Worm (Caenorhabditis elegans) whole organism, L4/young adult: ENCODE results near the gene ZC239.22.

Experiments
- W03F9.2 ChIP-seq: fragments of 150-350 bp; optimal IDR thresholded peaks from 2 replicates; lab custom pipeline; 2014; ENCODE audit warnings: missing biosample characterization, missing genetic modification characterization
- dao-5 ChIP-seq: sonication (generic microtip); optimal IDR thresholded peaks from 2 replicates; lab custom pipeline; 2016; ENCODE audit warnings: missing genotype, missing genetic modification characterization, moderate library complexity, missing compliant biosample characterization
- him-1 ChIP-seq: sonication (generic microtip); optimal IDR thresholded peaks from 2 replicates; lab custom pipeline; 2016; ENCODE audit warnings: missing genotype, missing genetic modification reagents, missing genetic modification characterization, missing compliant biosample characterization

DNA sequence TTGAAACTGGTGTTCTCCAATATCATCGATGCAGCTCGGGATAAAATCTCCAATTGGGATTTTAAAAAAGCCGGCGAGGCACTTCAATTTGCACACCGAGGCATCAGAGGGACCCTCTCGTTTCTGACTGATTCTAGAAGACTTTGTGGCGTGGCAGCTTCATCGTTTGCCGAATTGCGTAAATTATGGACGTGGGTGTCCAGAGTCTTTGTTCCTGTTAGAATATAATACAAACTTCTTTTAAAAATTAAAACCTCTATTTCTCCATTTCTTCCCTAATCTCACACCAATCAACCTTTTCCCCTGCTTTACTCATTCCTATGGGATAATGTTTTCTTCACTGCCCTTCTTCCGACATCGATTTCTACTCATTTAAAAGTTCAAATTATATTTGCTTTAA is 10.3 kb downstream of the ZC239.22 start, which contains the start of gene ZC239.5:
- TF ChIP-seq W03F9.2 (tag; lab: Kevin White, UChicago) (no peak), dao-5 (tag; lab: Kevin White, UChicago) (no peak), him-1 (tag; lab: Kevin White, UChicago) (no peak)
